Worm (Caenorhabditis elegans): ENCODE data around the gene T23B12.5.

T23B12.5 gene

ce11 chrV:8409594-8409993 is 38.2 kb downstream of the T23B12.5 start:
- no peak for TF ChIP-seq sea-1 (GFP tag; conservative IDR thresholded peaks at IDR 0.05)
- no peak for TF ChIP-seq ceh-13 (GFP tag; optimal IDR thresholded peaks at IDR 0.05)
- TF ChIP-seq hmbx-1 (tag; optimal IDR thresholded peaks at IDR 0.05): no peak
- no peak for TF ChIP-seq pes-1 (GFP tag; IDR thresholded peaks at IDR 0.05)
- TF ChIP-seq aly-1 (tag; optimal IDR thresholded peaks at IDR 0.05): no peak
- TF ChIP-seq tra-4 (tag; optimal IDR thresholded peaks at IDR 0.05): no peak
- TF ChIP-seq ceh-36 (tag; optimal IDR thresholded peaks at IDR 0.05): no peak
- TF ChIP-seq flt-1 (GFP tag; IDR thresholded peaks at IDR 0.05): no peak
- TF ChIP-seq ama-1 (optimal IDR thresholded peaks at IDR 0.05): no peak

ce11 chrV:8406911-8407310 is 40.9 kb downstream of the T23B12.5 start:
- TF ChIP-seq aly-1 (tag; optimal IDR thresholded peaks at IDR 0.05) (no peak), tbx-37 (GFP tag; conservative IDR thresholded peaks at IDR 0.05) (no peak), F13C5.2 (tag; optimal IDR thresholded peaks at IDR 0.05) (no peak), hmbx-1 (tag; optimal IDR thresholded peaks at IDR 0.05) (no peak), B0310.2 (tag; optimal IDR thresholded peaks at IDR 0.05) (no peak), scrt-1 (GFP tag; IDR thresholded peaks at IDR 0.05) (no peak), tbx-11 (GFP tag; IDR thresholded peaks at IDR 0.05) (no peak), pes-1 (GFP tag; IDR thresholded peaks at IDR 0.05) (no peak), ceh-36 (tag; optimal IDR thresholded peaks at IDR 0.05) (no peak), flt-1 (GFP tag; IDR thresholded peaks at IDR 0.05) (no peak), tra-4 (tag; optimal IDR thresholded peaks at IDR 0.05) (no peak), hnd-1 (tag; optimal IDR thresholded peaks at IDR 0.05) (no peak)

DNA sequence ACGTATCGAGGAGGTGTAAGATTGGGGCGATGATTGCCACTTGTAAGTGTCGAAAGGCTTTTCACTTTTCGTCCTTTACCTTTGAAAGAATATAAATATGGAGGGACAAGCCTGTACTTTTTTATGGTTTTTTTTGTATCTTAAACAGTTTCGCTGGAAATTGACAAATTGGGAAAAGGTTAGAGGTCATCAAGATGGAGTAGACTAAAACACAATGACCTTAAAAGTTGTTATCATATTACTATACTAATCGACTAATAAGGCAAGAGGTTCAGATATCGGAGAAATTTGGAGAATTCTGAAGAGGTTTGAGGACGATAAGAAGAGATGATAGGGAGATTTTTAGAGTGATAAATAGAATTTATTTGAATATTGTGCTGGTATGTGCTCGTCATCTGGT is 41.7 kb downstream of the T23B12.5 start:
- no peak for TF ChIP-seq ets-7 (tag; optimal IDR thresholded peaks at IDR 0.05)
- TF ChIP-seq F13C5.2 (tag; optimal IDR thresholded peaks at IDR 0.05): no peak
- TF ChIP-seq flt-1 (GFP tag; IDR thresholded peaks at IDR 0.05): no peak
- no peak for TF ChIP-seq pes-1 (GFP tag; IDR thresholded peaks at IDR 0.05)
- no peak for TF ChIP-seq scrt-1 (GFP tag; IDR thresholded peaks at IDR 0.05)

DNA sequence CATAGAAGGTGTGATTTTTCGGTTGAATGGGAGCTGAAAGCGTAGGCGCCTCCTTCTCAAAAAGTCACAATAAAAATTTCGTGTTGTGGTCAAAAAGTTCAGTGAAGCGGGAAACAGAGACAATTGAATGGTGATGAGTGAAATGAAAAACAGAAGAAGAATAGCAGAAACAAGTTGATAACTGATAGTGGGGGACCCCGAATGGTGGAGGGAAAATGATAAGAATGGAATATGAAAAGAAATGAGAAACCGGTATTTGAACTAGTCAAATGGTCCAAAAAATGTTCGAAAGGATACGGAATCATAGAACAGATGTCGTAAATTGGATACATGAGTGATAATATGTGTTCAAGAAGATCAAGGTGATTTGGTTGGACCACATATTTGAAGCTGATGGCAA is 43.5 kb downstream of the T23B12.5 start:
- no peak for TF ChIP-seq sea-1 (GFP tag; conservative IDR thresholded peaks at IDR 0.05)
- TF ChIP-seq hmbx-1 (tag; optimal IDR thresholded peaks at IDR 0.05): no peak
- no peak for TF ChIP-seq scrt-1 (GFP tag; IDR thresholded peaks at IDR 0.05)
- TF ChIP-seq hmg-4 (GFP tag; optimal IDR thresholded peaks at IDR 0.05): no peak
- TF ChIP-seq flt-1 (GFP tag; IDR thresholded peaks at IDR 0.05): no peak
- TF ChIP-seq ama-1 (optimal IDR thresholded peaks at IDR 0.05): no peak
- no peak for TF ChIP-seq tbx-11 (GFP tag; IDR thresholded peaks at IDR 0.05)
- TF ChIP-seq B0310.2 (tag; optimal IDR thresholded peaks at IDR 0.05): no peak

DNA sequence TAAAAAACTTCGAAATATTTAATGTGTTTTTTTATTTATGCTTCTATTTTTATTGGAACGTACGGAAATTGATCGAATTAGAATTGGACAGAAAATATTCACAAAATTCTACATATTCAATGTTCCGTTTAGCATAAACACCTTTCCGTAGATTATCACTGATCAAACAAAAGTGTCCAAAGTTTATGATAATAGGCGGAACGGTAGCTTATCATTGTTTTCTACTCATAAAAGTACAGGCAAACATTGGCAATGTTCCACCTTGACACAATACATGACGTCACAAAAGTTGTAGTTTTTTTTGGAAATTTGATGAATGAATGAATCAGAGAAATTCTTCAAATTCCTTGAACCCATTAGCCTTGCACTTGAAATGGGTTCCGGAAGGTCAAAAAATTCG is 43.9 kb downstream of the T23B12.5 start:
- TF ChIP-seq B0310.2 (tag; optimal IDR thresholded peaks at IDR 0.05): no peak
- no peak for TF ChIP-seq hnd-1 (tag; optimal IDR thresholded peaks at IDR 0.05)
- TF ChIP-seq scrt-1 (GFP tag; IDR thresholded peaks at IDR 0.05): no peak
- TF ChIP-seq aly-1 (tag; optimal IDR thresholded peaks at IDR 0.05): no peak
- TF ChIP-seq F13C5.2 (tag; optimal IDR thresholded peaks at IDR 0.05): no peak
- TF ChIP-seq tbx-37 (GFP tag; conservative IDR thresholded peaks at IDR 0.05): no peak
- no peak for TF ChIP-seq tbx-11 (GFP tag; IDR thresholded peaks at IDR 0.05)
- TF ChIP-seq sea-1 (GFP tag; conservative IDR thresholded peaks at IDR 0.05): no peak
- TF ChIP-seq ets-7 (tag; optimal IDR thresholded peaks at IDR 0.05): no peak
- TF ChIP-seq flt-1 (GFP tag; IDR thresholded peaks at IDR 0.05): no peak
- no peak for TF ChIP-seq ceh-13 (GFP tag; optimal IDR thresholded peaks at IDR 0.05)
- TF ChIP-seq tra-4 (tag; optimal IDR thresholded peaks at IDR 0.05): no peak
- no peak for TF ChIP-seq ama-1 (optimal IDR thresholded peaks at IDR 0.05)
- TF ChIP-seq pes-1 (GFP tag; IDR thresholded peaks at IDR 0.05): no peak
- TF ChIP-seq ceh-36 (tag; optimal IDR thresholded peaks at IDR 0.05): no peak
- no peak for TF ChIP-seq hmbx-1 (tag; optimal IDR thresholded peaks at IDR 0.05)
- no peak for TF ChIP-seq hmg-4 (GFP tag; optimal IDR thresholded peaks at IDR 0.05)

DNA sequence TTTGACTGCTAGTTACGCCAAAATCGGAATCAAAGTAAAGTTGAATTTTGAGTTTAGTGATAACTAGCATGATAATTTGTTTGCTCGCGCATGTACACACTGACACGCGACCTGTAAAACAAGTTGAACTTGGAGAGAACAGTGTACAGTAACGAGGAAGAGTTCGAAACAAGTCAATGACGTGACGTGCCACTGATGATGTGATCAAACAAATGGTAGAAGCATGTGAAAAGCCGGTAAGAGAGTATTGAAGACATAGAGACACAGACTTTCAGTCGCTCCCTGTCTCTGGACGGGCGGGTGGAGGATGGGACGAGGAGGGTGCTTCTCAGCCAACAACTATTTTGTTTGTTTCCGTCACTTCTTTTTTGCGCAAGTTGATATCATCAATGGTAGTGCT is 44.7 kb downstream of the T23B12.5 start:
- TF ChIP-seq hmbx-1 (tag; optimal IDR thresholded peaks at IDR 0.05) (no peak), hmg-4 (GFP tag; optimal IDR thresholded peaks at IDR 0.05) (no peak), tra-4 (tag; optimal IDR thresholded peaks at IDR 0.05) (no peak), tbx-11 (GFP tag; IDR thresholded peaks at IDR 0.05) (no peak), flt-1 (GFP tag; IDR thresholded peaks at IDR 0.05) (no peak), B0310.2 (tag; optimal IDR thresholded peaks at IDR 0.05) (no peak), ceh-13 (GFP tag; optimal IDR thresholded peaks at IDR 0.05) (no peak), ets-7 (tag; optimal IDR thresholded peaks at IDR 0.05) (no peak), hnd-1 (tag; optimal IDR thresholded peaks at IDR 0.05) (no peak), tbx-37 (GFP tag; conservative IDR thresholded peaks at IDR 0.05) (no peak), sea-1 (GFP tag; conservative IDR thresholded peaks at IDR 0.05) (no peak), aly-1 (tag; optimal IDR thresholded peaks at IDR 0.05) (no peak), ama-1 (optimal IDR thresholded peaks at IDR 0.05) (no peak), F13C5.2 (tag; optimal IDR thresholded peaks at IDR 0.05) (no peak), scrt-1 (GFP tag; IDR thresholded peaks at IDR 0.05) (no peak)

DNA sequence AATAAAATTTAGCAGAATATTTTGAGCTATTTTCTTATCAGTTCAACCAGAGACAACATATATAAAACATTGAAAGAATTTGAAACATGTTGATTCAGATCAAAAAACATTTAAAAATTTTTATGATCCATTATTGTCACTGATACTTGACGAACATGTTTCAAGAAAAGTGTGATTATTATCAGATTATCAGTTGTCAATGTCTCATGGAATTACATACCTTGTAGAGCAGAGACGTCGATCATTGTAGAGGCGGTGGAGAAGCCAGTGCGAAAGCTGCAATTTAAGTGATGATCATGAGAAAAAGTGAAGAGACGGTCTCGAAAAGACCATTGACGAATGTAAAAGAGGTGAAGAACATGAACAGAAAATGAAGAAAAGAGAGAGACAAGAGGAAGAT is 45.4 kb downstream of the T23B12.5 start, which contains the start of gene F52E1.9:
TSS of gene F52E1.9 (minus strand) at position 278 of the 400 bp plus-strand sequence.
- TF ChIP-seq hmbx-1 (tag; optimal IDR thresholded peaks at IDR 0.05): no peak
- TF ChIP-seq tbx-37 (GFP tag; conservative IDR thresholded peaks at IDR 0.05): no peak
- TF ChIP-seq F13C5.2 (tag; optimal IDR thresholded peaks at IDR 0.05): no peak
- no peak for TF ChIP-seq hmg-4 (GFP tag; optimal IDR thresholded peaks at IDR 0.05)
- no peak for TF ChIP-seq scrt-1 (GFP tag; IDR thresholded peaks at IDR 0.05)
- no peak for TF ChIP-seq tra-4 (tag; optimal IDR thresholded peaks at IDR 0.05)
- TF ChIP-seq tbx-11 (GFP tag; IDR thresholded peaks at IDR 0.05): no peak
- TF ChIP-seq B0310.2 (tag; optimal IDR thresholded peaks at IDR 0.05): no peak
- no peak for TF ChIP-seq ama-1 (optimal IDR thresholded peaks at IDR 0.05)

- TF ChIP-seq hmg-4 (GFP tag; optimal IDR thresholded peaks at IDR 0.05): no peak
- TF ChIP-seq hnd-1 (tag; optimal IDR thresholded peaks at IDR 0.05): no peak
- TF ChIP-seq flt-1 (GFP tag; IDR thresholded peaks at IDR 0.05): no peak
- no peak for TF ChIP-seq hmbx-1 (tag; optimal IDR thresholded peaks at IDR 0.05)
- TF ChIP-seq aly-1 (tag; optimal IDR thresholded peaks at IDR 0.05): no peak
- TF ChIP-seq pes-1 (GFP tag; IDR thresholded peaks at IDR 0.05): no peak
- TF ChIP-seq B0310.2 (tag; optimal IDR thresholded peaks at IDR 0.05): no peak
- no peak for TF ChIP-seq sea-1 (GFP tag; conservative IDR thresholded peaks at IDR 0.05)
- no peak for TF ChIP-seq scrt-1 (GFP tag; IDR thresholded peaks at IDR 0.05)
- no peak for TF ChIP-seq ceh-36 (tag; optimal IDR thresholded peaks at IDR 0.05)
- TF ChIP-seq tbx-37 (GFP tag; conservative IDR thresholded peaks at IDR 0.05): no peak
- TF ChIP-seq ceh-13 (GFP tag; optimal IDR thresholded peaks at IDR 0.05): no peak
- TF ChIP-seq ets-7 (tag; optimal IDR thresholded peaks at IDR 0.05): no peak
- TF ChIP-seq tbx-11 (GFP tag; IDR thresholded peaks at IDR 0.05): no peak
- no peak for TF ChIP-seq ama-1 (optimal IDR thresholded peaks at IDR 0.05)
- TF ChIP-seq F13C5.2 (tag; optimal IDR thresholded peaks at IDR 0.05): no peak
- TF ChIP-seq tra-4 (tag; optimal IDR thresholded peaks at IDR 0.05): no peak
These were observed 46.6 kb downstream of the T23B12.5 start for ce11 chrV:8401267-8401666.

Data from whole organism, early embryonic.